Worm (Caenorhabditis elegans) whole organism, L2 larva: ENCODE data around the gene R13H4.5.

ENCODE experiments used
- aly-2 ChIP-seq: fragments of 150-350 bp; optimal IDR thresholded peaks from 2 replicates; lab custom pipeline; 2014; ENCODE audit warnings: missing biosample characterization, missing genetic modification characterization
- ama-1 ChIP-seq: fragments of 150-350 bp; optimal IDR thresholded peaks from 2 replicates; lab custom pipeline; 2018; ENCODE audit warnings: inconsistent platforms
- elt-1 ChIP-seq: fragments of 150-350 bp; optimal IDR thresholded peaks from 2 replicates; lab custom pipeline; 2014; ENCODE audit warnings: missing biosample characterization, missing genetic modification characterization
- mdl-1 ChIP-seq, 2 experiments: fragments of 150-350 bp in 1 of 2; sonication (generic microtip) in 1 of 2; optimal IDR thresholded peaks; 2 replicates each; lab custom pipeline; 2017; ENCODE audit warnings: missing biosample characterization in 2 of 2, missing genetic modification characterization in 2 of 2
- nhr-11 ChIP-seq: fragments of 150-350 bp; optimal IDR thresholded peaks from 2 replicates; lab custom pipeline; 2014; ENCODE audit warnings: missing biosample characterization, missing genetic modification characterization
- zag-1 ChIP-seq: fragments of 150-350 bp; optimal IDR thresholded peaks from 2 replicates; lab custom pipeline; 2014; ENCODE audit warnings: missing biosample characterization, missing genetic modification characterization
- ztf-11 ChIP-seq: sonication (generic microtip); optimal IDR thresholded peaks from 2 replicates; lab custom pipeline; 2017; ENCODE audit warnings: missing biosample characterization, missing genetic modification characterization

DNA sequence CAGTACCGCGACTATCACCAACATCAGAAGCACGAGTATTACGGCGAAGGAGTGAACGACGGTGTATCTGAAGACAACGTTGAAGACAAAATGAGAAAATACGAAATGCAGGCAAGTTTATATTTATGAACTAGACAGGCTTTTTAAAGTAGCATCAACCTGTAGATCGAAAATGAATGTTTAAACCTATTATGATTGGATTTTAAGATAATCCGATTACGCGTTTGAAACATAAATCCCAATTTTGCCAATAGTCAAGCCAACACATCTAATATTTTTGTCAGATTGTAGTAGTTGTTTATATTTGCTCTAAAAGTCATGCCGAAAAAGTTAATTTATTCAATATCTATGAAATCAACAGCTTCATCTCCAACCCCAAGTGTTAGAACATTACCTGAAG, 40.8 kb downstream of the R13H4.5 start:
- TF ChIP-seq aly-2 (tag; lab: Kevin White, UChicago) (no peak), ama-1 (lab: Kevin White, UChicago) (no peak), zag-1 (tag; lab: Kevin White, UChicago) (no peak), ztf-11 (tag; lab: Kevin White, UChicago) (no peak), elt-1 (tag; lab: Kevin White, UChicago) (no peak), nhr-11 (tag; lab: Kevin White, UChicago) (no peak), mdl-1 (tag; optimal IDR thresholded peaks at IDR 0.05; lab: Kevin White, UChicago) (no peak)
